Worm (Caenorhabditis elegans) whole organism, L3 larva: ENCODE results near the gene R03H10.4.

Source experiments
- R02D3.7 ChIP-seq: fragments of 150-350 bp; optimal IDR thresholded peaks from 2 replicates; lab custom pipeline; 2014; ENCODE audit warnings: missing biosample characterization, missing genetic modification characterization
- ama-1 ChIP-seq: fragments of 150-350 bp; optimal IDR thresholded peaks from 2 replicates; lab custom pipeline; 2018
- ceh-16 ChIP-seq: sonication (generic microtip); optimal IDR thresholded peaks from 2 replicates; lab custom pipeline; 2017; ENCODE audit warnings: missing biosample characterization, missing genetic modification characterization
- egl-5 ChIP-seq: fragments of 150-350 bp; optimal IDR thresholded peaks from 2 replicates; lab custom pipeline; 2017; ENCODE audit warnings: missing biosample characterization, missing genetic modification reagents, missing genetic modification characterization, inconsistent platforms
- eor-1 ChIP-seq, 2 experiments: fragments of 150-350 bp; optimal IDR thresholded peaks; 2 replicates each; lab custom pipeline; 2014 to 2018; ENCODE audit warnings: missing biosample characterization in 2 of 2, missing genetic modification characterization in 2 of 2
- jun-1 ChIP-seq: fragments of 150-350 bp; optimal IDR thresholded peaks from 2 replicates; lab custom pipeline; 2014; ENCODE audit warnings: missing biosample characterization, missing genetic modification reagents, missing genetic modification characterization
- lin-15B ChIP-seq: fragments of 150-350 bp; optimal IDR thresholded peaks from 2 replicates; lab custom pipeline; 2014; ENCODE audit warnings: missing biosample characterization, missing genetic modification characterization
- lin-39 ChIP-seq: fragments of 150-350 bp; optimal IDR thresholded peaks from 2 replicates; lab custom pipeline; 2018; ENCODE audit warnings: missing biosample characterization, missing genetic modification reagents, missing genetic modification characterization
- mml-1 ChIP-seq: fragments of 150-350 bp; sonication (generic microtip); optimal IDR thresholded peaks from 3 replicates; lab custom pipeline; 2014; ENCODE audit warnings: missing biosample characterization, missing genetic modification characterization
- nhr-43 ChIP-seq: sonication (generic microtip); optimal IDR thresholded peaks from 2 replicates; lab custom pipeline; 2016; ENCODE audit warnings: mild to moderate bottlenecking, missing genetic modification characterization, missing compliant biosample characterization; ENCODE audit not compliant: poor library complexity, severe bottlenecking
- zag-1 ChIP-seq: fragments of 150-350 bp; optimal IDR thresholded peaks from 2 replicates; lab custom pipeline; 2014; ENCODE audit warnings: missing biosample characterization, missing genetic modification characterization
- ztf-11 ChIP-seq: fragments of 150-350 bp; optimal IDR thresholded peaks from 2 replicates; lab custom pipeline; 2014; ENCODE audit warnings: missing biosample characterization, missing genetic modification characterization
- ztf-4 ChIP-seq: fragments of 150-350 bp; optimal IDR thresholded peaks from 2 replicates; lab custom pipeline; 2014; ENCODE audit warnings: missing biosample characterization, missing genetic modification characterization

R03H10.4 gene

ce11 chrII:4125239-4125638 is 43.1 kb downstream of the R03H10.4 start:
- TF ChIP-seq ama-1, result no peak

- TF ChIP-seq mml-1 (no peak), ceh-16 (tag; lab: Kevin White, UChicago) (no peak), eor-1 (tag; optimal IDR thresholded peaks at IDR 0.05; lab: Kevin White, UChicago) (no peak), egl-5 (no peak), jun-1 (tag; lab: Kevin White, UChicago) (no peak), lin-15B (no peak), zag-1 (tag; lab: Kevin White, UChicago) (no peak), ama-1 (no peak)
These were observed 45.4 kb downstream of the R03H10.4 start for ce11 chrII:4122899-4123298.

ce11 chrII:4118508-4118907 is 49.8 kb downstream of the R03H10.4 start:
- no peak for TF ChIP-seq R02D3.7 (tag; lab: Kevin White, UChicago)
- TF ChIP-seq ama-1, result no peak
- no peak for TF ChIP-seq ztf-11 (tag; lab: Kevin White, UChicago)
- no peak for TF ChIP-seq ceh-16 (tag; lab: Kevin White, UChicago)
- no peak for TF ChIP-seq ztf-4 (tag; lab: Kevin White, UChicago)
- TF ChIP-seq lin-39 (tag; lab: Kevin White, UChicago), result no peak
- no peak for TF ChIP-seq nhr-43 (tag; lab: Kevin White, UChicago)
